Worm (Caenorhabditis elegans): ENCODE data around the gene srw-91.

ce11 chrV:1640008-1640407 lies 40.7 kb downstream of the srw-91 start, which contains the start of gene str-221:
- no peak for TF ChIP-seq snpc-4 (tag; optimal IDR thresholded peaks at IDR 0.05)
- TF ChIP-seq unc-62 (GFP tag; optimal IDR thresholded peaks at IDR 0.05): no peak
- no peak for TF ChIP-seq nhr-28 (tag; optimal IDR thresholded peaks at IDR 0.05)
- TF ChIP-seq lin-15B (tag; optimal IDR thresholded peaks at IDR 0.05): no peak
- TF ChIP-seq lin-39 (tag; optimal IDR thresholded peaks at IDR 0.05): no peak
- no peak for TF ChIP-seq zag-1 (tag; optimal IDR thresholded peaks at IDR 0.05)
- no peak for TF ChIP-seq nhr-12 (tag; optimal IDR thresholded peaks at IDR 0.05)
- no peak for TF ChIP-seq nfya-1 (tag; optimal IDR thresholded peaks at IDR 0.05; ENCODE audit: insufficient read depth)

Data from whole organism, L3 larva.